Fruit fly (Drosophila melanogaster) whole organism, pupa: Measurements from ENCODE around the gene Mkp.

Source experiments
- CG15710 ChIP-seq: fragments of 200-800 bp; sonication (Bioruptor generic); optimal IDR thresholded peaks from 2 replicates; lab custom pipeline; 2018; ENCODE audit warnings: missing biosample characterization, mild to moderate bottlenecking, missing genetic modification characterization, moderate library complexity
- CG32121 ChIP-seq: fragments of 200-800 bp; sonication (Bioruptor generic); IDR thresholded peaks from 2 replicates; pipeline ENCODE4 v1.3.6; 2022; ENCODE audit warnings: missing biosample characterization, missing genetic modification characterization
- CG34367 ChIP-seq: fragments of 200-800 bp; sonication (Bioruptor generic); optimal IDR thresholded peaks from 2 replicates; lab custom pipeline; 2018; ENCODE audit warnings: missing biosample characterization, mild to moderate bottlenecking, missing genetic modification characterization
- CG8159 ChIP-seq: fragments of 200-800 bp; sonication (Bioruptor generic); optimal IDR thresholded peaks from 3 replicates; lab custom pipeline; 2018; ENCODE audit warnings: missing biosample characterization, mild to moderate bottlenecking, missing genetic modification characterization, moderate library complexity
- CG8301 ChIP-seq: fragments of 200-800 bp; sonication (Bioruptor generic); optimal IDR thresholded peaks from 2 replicates; lab custom pipeline; 2018; ENCODE audit warnings: missing biosample characterization, mild to moderate bottlenecking, missing genetic modification characterization
- EcR ChIP-seq: fragments of 200-800 bp; sonication (Bioruptor generic); optimal IDR thresholded peaks from 3 replicates; lab custom pipeline; 2019; ENCODE audit warnings: missing biosample characterization, missing genetic modification characterization, mild to moderate bottlenecking, moderate library complexity, missing genetic modification reagents
- Pif1B ChIP-seq: fragments of 200-800 bp; sonication (Bioruptor generic); optimal IDR thresholded peaks from 3 replicates; lab custom pipeline; 2016; ENCODE audit warnings: missing biosample characterization, missing genetic modification characterization
- gl ChIP-seq: fragments of 200-800 bp; sonication (Bioruptor generic); optimal IDR thresholded peaks from 2 replicates; lab custom pipeline; 2018; ENCODE audit warnings: missing biosample characterization, mild to moderate bottlenecking, missing genetic modification characterization
- rn ChIP-seq: fragments of 200-800 bp; sonication (Bioruptor generic); IDR thresholded peaks from 2 replicates; pipeline ENCODE4 v1.3.6; 2022; ENCODE audit warnings: missing biosample characterization, missing genetic modification characterization

- TF ChIP-seq gl (tag; lab: Kevin White, UChicago) (no peak), CG32121 (GFP tag; lab: Robert Waterston, UW) (no peak), rn (GFP tag; lab: Robert Waterston, UW) (no peak), CG34367 (tag; lab: Kevin White, UChicago) (no peak), Pif1B (no peak), CG15710 (tag; lab: Kevin White, UChicago) (no peak), CG8301 (tag; lab: Kevin White, UChicago) (no peak), EcR (GFP tag; lab: Kevin White, UChicago) (no peak), CG8159 (tag; lab: Kevin White, UChicago) (no peak)
Measured at dm6 chr3L:133806-134325, 50.5 kb downstream of the Mkp start.
